Worm (Caenorhabditis elegans) whole organism, L4/young adult: ENCODE results near the gene mig-2.

Source experiments
- W03F9.2 ChIP-seq: fragments of 150-350 bp; optimal IDR thresholded peaks from 2 replicates; lab custom pipeline; 2014; ENCODE audit warnings: missing biosample characterization, missing genetic modification characterization
- dao-5 ChIP-seq: sonication (generic microtip); optimal IDR thresholded peaks from 2 replicates; lab custom pipeline; 2016; ENCODE audit warnings: missing genotype, missing genetic modification characterization, moderate library complexity, missing compliant biosample characterization
- him-1 ChIP-seq: sonication (generic microtip); optimal IDR thresholded peaks from 2 replicates; lab custom pipeline; 2016; ENCODE audit warnings: missing genotype, missing genetic modification reagents, missing genetic modification characterization, missing compliant biosample characterization

DNA sequence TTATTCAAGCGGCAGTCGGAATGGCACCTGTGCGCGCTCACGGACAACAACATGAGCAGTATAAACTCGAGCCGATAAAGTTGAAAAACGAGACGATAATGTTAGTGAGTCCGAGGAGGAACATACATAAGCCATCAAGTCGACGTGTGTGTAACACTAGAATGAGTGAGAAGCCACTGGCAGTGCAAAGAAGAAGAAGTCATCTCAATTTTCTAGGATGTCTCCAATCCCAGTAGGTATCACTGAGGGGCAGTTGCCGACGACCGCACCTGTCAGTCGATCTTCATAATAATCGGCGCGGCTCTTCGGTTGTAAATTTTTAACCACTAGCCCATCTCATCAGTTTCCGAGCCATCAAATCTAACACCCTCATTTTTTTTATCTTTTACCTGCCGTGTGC is 11.7 kb downstream of the mig-2 start:
- TF ChIP-seq W03F9.2 (tag; lab: Kevin White, UChicago) = no peak
- no peak for TF ChIP-seq him-1 (tag; lab: Kevin White, UChicago)
- TF ChIP-seq dao-5 = no peak
